Worm (Caenorhabditis elegans) whole organism, L4 larva: ENCODE data around the gene M02E1.3.
"Not testable (repeated sequence)": the region's sequence is repeated elsewhere in the genome, so short reads cannot be mapped to it uniquely, and the experiment has no call there.

Experiments
- ZK337.2 ChIP-seq: fragments of 200-800 bp; sonication (Bioruptor generic); IDR thresholded peaks from 2 replicates; pipeline ENCODE4 v1.3.6; 2022; ENCODE audit warnings: missing genetic modification reagents, missing genetic modification characterization, missing compliant biosample characterization
- ama-1 ChIP-seq: fragments of 150-350 bp; optimal IDR thresholded peaks from 2 replicates; lab custom pipeline; 2014; ENCODE audit warnings: inconsistent platforms, mixed read lengths
- cey-2 ChIP-seq: sonication (generic microtip); optimal IDR thresholded peaks from 3 replicates; lab custom pipeline; 2017; ENCODE audit warnings: missing genetic modification characterization, mild to moderate bottlenecking, missing compliant biosample characterization, antibody characterized with exemption, borderline replicate concordance; ENCODE audit not compliant: insufficient read depth
- fos-1 ChIP-seq: fragments of 150-350 bp; optimal IDR thresholded peaks from 2 replicates; lab custom pipeline; 2014; ENCODE audit warnings: missing biosample characterization, missing genetic modification characterization
- snpc-4 ChIP-seq: fragments of 150-350 bp; optimal IDR thresholded peaks from 2 replicates; lab custom pipeline; 2014; ENCODE audit warnings: missing biosample characterization, missing genetic modification characterization
- unc-62 ChIP-seq, 3 experiments: fragments of 150-350 bp in 1 of 3; sonication (generic microtip); optimal IDR thresholded peaks in 2 of 3; peaks in 1 of 3; 1 replicate in 1 of 3; 2 replicates in 2 of 3; lab custom pipeline; 2014 to 2017; ENCODE audit warnings: missing biosample characterization in 3 of 3, missing genetic modification characterization in 3 of 3, missing genetic modification reagents in 3 of 3, missing genotype in 1 of 3
- zag-1 ChIP-seq: fragments of 150-350 bp; optimal IDR thresholded peaks from 2 replicates; lab custom pipeline; 2014; ENCODE audit warnings: missing biosample characterization, missing genetic modification characterization
- ztf-7 ChIP-seq: fragments of 150-350 bp; optimal IDR thresholded peaks from 2 replicates; lab custom pipeline; 2014; ENCODE audit warnings: missing biosample characterization, missing genetic modification characterization

DNA sequence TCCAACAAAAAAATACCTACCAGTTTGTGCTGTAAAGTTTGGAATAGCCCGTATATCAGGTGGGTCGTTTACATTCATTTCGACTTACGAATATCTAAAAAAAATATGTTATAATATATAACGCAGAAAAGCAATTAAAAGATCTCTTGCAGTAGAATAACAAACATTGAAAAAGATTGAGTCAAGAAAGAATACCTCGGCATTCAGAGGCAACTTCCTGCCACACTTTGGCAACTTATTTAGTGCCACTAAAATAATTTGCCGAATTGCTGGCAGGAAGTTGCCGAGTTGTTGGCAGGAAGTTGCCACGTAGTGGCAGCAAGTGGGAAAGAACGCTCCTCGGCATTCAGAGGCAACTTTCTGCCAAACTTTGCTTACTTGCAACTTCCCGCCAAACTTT, 24.8 kb downstream of the M02E1.3 start, which contains the start of gene C04E7.3:
- not testable (repeated sequence) for TF ChIP-seq cey-2 (tag; lab: Kevin White, UChicago); ZK337.2 (GFP tag; lab: Robert Waterston, UW); ztf-7 (tag; lab: Kevin White, UChicago); fos-1; ama-1 (lab: Kevin White, UChicago); unc-62 (GFP tag; optimal IDR thresholded peaks at IDR 0.05 in 1 of 2; lab: Kevin White, UChicago); unc-62 (tag; optimal IDR thresholded peaks at IDR 0.05; lab: Kevin White, UChicago); zag-1 (tag; lab: Kevin White, UChicago); snpc-4 (tag; lab: Kevin White, UChicago)
